Worm (Caenorhabditis elegans): ENCODE results near the gene Y41E3.18.

ce11 chrIV:15038821-15039220, 26.7 kb downstream of the Y41E3.18 start:
- TF ChIP-seq ces-1 (GFP tag; optimal IDR thresholded peaks at IDR 0.05) (no peak), dpl-1 (GFP tag; optimal IDR thresholded peaks at IDR 0.05) (no peak), nhr-237 (tag; optimal IDR thresholded peaks at IDR 0.05) (no peak), snu-23 (GFP tag; optimal IDR thresholded peaks at IDR 0.05) (no peak), nhr-28 (tag; optimal IDR thresholded peaks at IDR 0.05) (no peak), pqm-1 (tag; optimal IDR thresholded peaks at IDR 0.05) (no peak), alr-1 (tag; optimal IDR thresholded peaks at IDR 0.05; ENCODE audit: borderline replicate concordance) (no peak), lir-3 (tag; optimal IDR thresholded peaks at IDR 0.05; ENCODE audit: poor library complexity) (no peak), nhr-11 (tag; optimal IDR thresholded peaks at IDR 0.05) (no peak), tbx-2 (tag; optimal IDR thresholded peaks at IDR 0.05) (no peak), aly-2 (tag; optimal IDR thresholded peaks at IDR 0.05) (no peak), ama-1 (optimal IDR thresholded peaks at IDR 0.05) (no peak), ztf-11 (tag; optimal IDR thresholded peaks at IDR 0.05) (no peak), sptf-1 (tag; optimal IDR thresholded peaks at IDR 0.05) (no peak)

Data from whole organism, L1 larva.